Worm (Caenorhabditis elegans) whole organism, late embryonic: ENCODE results near the gene nuc-1.

Experiments
- C08G9.2 ChIP-seq: sonication (generic microtip); optimal IDR thresholded peaks from 2 replicates; lab custom pipeline; 2016; ENCODE audit warnings: mild to moderate bottlenecking, missing genetic modification characterization, moderate library complexity, missing compliant biosample characterization
- C38D4.7 ChIP-seq: fragments of 200-800 bp; sonication (Bioruptor generic); optimal IDR thresholded peaks from 2 replicates; lab custom pipeline; 2018; ENCODE audit warnings: mild to moderate bottlenecking, missing genetic modification characterization, moderate library complexity, missing compliant biosample characterization
- F13H6.1 ChIP-seq: sonication (generic microtip); optimal IDR thresholded peaks from 2 replicates; lab custom pipeline; 2016; ENCODE audit warnings: missing genetic modification characterization, missing compliant biosample characterization
- ahr-1 ChIP-seq: sonication (generic microtip); optimal IDR thresholded peaks from 2 replicates; lab custom pipeline; 2016; ENCODE audit warnings: missing genetic modification characterization, missing compliant biosample characterization
- ceh-14 ChIP-seq: sonication (generic microtip); optimal IDR thresholded peaks from 2 replicates; lab custom pipeline; 2016; ENCODE audit warnings: missing genotype, missing genetic modification characterization, missing compliant biosample characterization
- ceh-19 ChIP-seq: fragments of 200-800 bp; sonication (Bioruptor generic); optimal IDR thresholded peaks from 2 replicates; lab custom pipeline; 2018; ENCODE audit warnings: mild to moderate bottlenecking, missing genetic modification characterization, missing compliant biosample characterization
- ceh-2 ChIP-seq: sonication (generic microtip); optimal IDR thresholded peaks from 2 replicates; lab custom pipeline; 2016; ENCODE audit warnings: missing genotype, missing genetic modification characterization, missing compliant biosample characterization
- ceh-31 ChIP-seq: sonication (generic microtip); optimal IDR thresholded peaks from 2 replicates; lab custom pipeline; 2016; ENCODE audit warnings: missing genetic modification characterization, missing compliant biosample characterization
- ceh-34 ChIP-seq: sonication (generic microtip); optimal IDR thresholded peaks from 2 replicates; lab custom pipeline; 2016; ENCODE audit warnings: mild to moderate bottlenecking, missing genetic modification characterization, missing compliant biosample characterization
- ceh-45 ChIP-seq: fragments of 200-800 bp; sonication (Bioruptor generic); IDR thresholded peaks from 2 replicates; pipeline ENCODE4 v1.3.6; 2022; ENCODE audit warnings: missing genetic modification reagents, missing genetic modification characterization, missing compliant biosample characterization
- ceh-9 ChIP-seq: sonication (generic microtip); optimal IDR thresholded peaks from 2 replicates; lab custom pipeline; 2016; ENCODE audit warnings: mild to moderate bottlenecking, missing genetic modification characterization, inconsistent platforms, missing compliant biosample characterization
- che-1 ChIP-seq: sonication (generic microtip); optimal IDR thresholded peaks from 2 replicates; lab custom pipeline; 2016; ENCODE audit warnings: mild to moderate bottlenecking, missing genetic modification characterization, missing compliant biosample characterization
- dmd-4 ChIP-seq: sonication (generic microtip); optimal IDR thresholded peaks from 2 replicates; lab custom pipeline; 2016; ENCODE audit warnings: borderline replicate concordance, missing genetic modification characterization, missing compliant biosample characterization
- dve-1 ChIP-seq: sonication (generic microtip); optimal IDR thresholded peaks from 2 replicates; lab custom pipeline; 2017; ENCODE audit warnings: antibody characterized with exemption, mild to moderate bottlenecking, missing genetic modification characterization, missing compliant biosample characterization
- elt-2 ChIP-seq: sonication (generic microtip); optimal IDR thresholded peaks from 2 replicates; lab custom pipeline; 2016; ENCODE audit warnings: missing genetic modification reagents, missing genetic modification characterization, missing compliant biosample characterization
- ets-4 ChIP-seq: sonication (generic microtip); optimal IDR thresholded peaks from 2 replicates; lab custom pipeline; 2016; ENCODE audit warnings: missing genetic modification characterization, missing compliant biosample characterization
- fax-1 ChIP-seq: sonication (generic microtip); optimal IDR thresholded peaks from 2 replicates; lab custom pipeline; 2016; ENCODE audit warnings: missing genotype, missing genetic modification characterization, missing compliant biosample characterization
- fkh-6 ChIP-seq: sonication (generic microtip); optimal IDR thresholded peaks from 2 replicates; lab custom pipeline; 2016; ENCODE audit warnings: missing genetic modification characterization, missing compliant biosample characterization
- hlh-13 ChIP-seq: fragments of 200-800 bp; sonication (Bioruptor generic); optimal IDR thresholded peaks from 2 replicates; lab custom pipeline; 2018; ENCODE audit warnings: mild to moderate bottlenecking, missing genetic modification characterization, missing compliant biosample characterization
- hlh-15 ChIP-seq: sonication (generic microtip); optimal IDR thresholded peaks from 2 replicates; lab custom pipeline; 2016; ENCODE audit warnings: missing genetic modification characterization, missing compliant biosample characterization
- hlh-8 ChIP-seq: sonication (generic microtip); optimal IDR thresholded peaks from 2 replicates; lab custom pipeline; 2016; ENCODE audit warnings: missing genotype, missing genetic modification characterization, missing compliant biosample characterization
- lim-6 ChIP-seq: sonication (generic microtip); optimal IDR thresholded peaks from 2 replicates; lab custom pipeline; 2016; ENCODE audit warnings: missing genetic modification characterization, missing compliant biosample characterization
- lin-11 ChIP-seq: fragments of 200-800 bp; sonication (Bioruptor generic); optimal IDR thresholded peaks from 2 replicates; lab custom pipeline; 2018; ENCODE audit warnings: mild to moderate bottlenecking, missing genetic modification characterization, missing compliant biosample characterization
- nhr-232 ChIP-seq: sonication (generic microtip); optimal IDR thresholded peaks from 2 replicates; lab custom pipeline; 2016; ENCODE audit warnings: missing genetic modification characterization, missing compliant biosample characterization
- npax-4 ChIP-seq: sonication (generic microtip); optimal IDR thresholded peaks from 2 replicates; lab custom pipeline; 2016; ENCODE audit warnings: missing genetic modification characterization, missing compliant biosample characterization
- pag-3 ChIP-seq: sonication (generic microtip); optimal IDR thresholded peaks from 2 replicates; lab custom pipeline; 2016; ENCODE audit warnings: missing compliant biosample characterization, missing genetic modification characterization, borderline replicate concordance
- pat-9 ChIP-seq: fragments of 200-800 bp; sonication (Bioruptor generic); optimal IDR thresholded peaks from 2 replicates; lab custom pipeline; 2018; ENCODE audit warnings: mild to moderate bottlenecking, missing genetic modification characterization, moderate library complexity, missing compliant biosample characterization
- pax-1 ChIP-seq: fragments of 150-350 bp; optimal IDR thresholded peaks from 2 replicates; lab custom pipeline; 2014; ENCODE audit warnings: missing biosample characterization, missing genetic modification characterization
- pha-2 ChIP-seq: sonication (generic microtip); optimal IDR thresholded peaks from 2 replicates; lab custom pipeline; 2017; ENCODE audit warnings: mild to moderate bottlenecking, missing genetic modification characterization, missing compliant biosample characterization
- pha-4 ChIP-seq: fragments of 150-350 bp; optimal IDR thresholded peaks from 2 replicates; lab custom pipeline; 2018; ENCODE audit warnings: missing biosample characterization, missing genetic modification reagents, missing genetic modification characterization
- pqm-1 ChIP-seq: sonication (generic microtip); optimal IDR thresholded peaks from 2 replicates; lab custom pipeline; 2016; ENCODE audit warnings: missing genetic modification characterization, missing compliant biosample characterization
- pros-1 ChIP-seq: fragments of 150-350 bp; optimal IDR thresholded peaks from 2 replicates; lab custom pipeline; 2014; ENCODE audit warnings: missing biosample characterization, missing genetic modification reagents, missing genetic modification characterization
- ref-2 ChIP-seq: sonication (generic microtip); optimal IDR thresholded peaks from 2 replicates; lab custom pipeline; 2016; ENCODE audit warnings: missing genetic modification characterization, missing compliant biosample characterization
- sdc-2 ChIP-seq: sonication (generic microtip); optimal IDR thresholded peaks from 2 replicates; lab custom pipeline; 2016; ENCODE audit warnings: missing genotype, missing genetic modification characterization, missing compliant biosample characterization
- sox-2 ChIP-seq: fragments of 200-800 bp; sonication (Bioruptor generic); IDR thresholded peaks from 2 replicates; pipeline ENCODE4 v1.3.6; 2022; ENCODE audit warnings: missing genetic modification reagents, missing genetic modification characterization, missing compliant biosample characterization
- tbx-2 ChIP-seq: sonication (generic microtip); optimal IDR thresholded peaks from 2 replicates; lab custom pipeline; 2016; ENCODE audit warnings: missing genetic modification characterization, missing compliant biosample characterization
- tbx-7 ChIP-seq: sonication (generic microtip); optimal IDR thresholded peaks from 2 replicates; lab custom pipeline; 2016; ENCODE audit warnings: missing genotype, missing genetic modification characterization, missing compliant biosample characterization
- unc-42 ChIP-seq: sonication (generic microtip); optimal IDR thresholded peaks from 2 replicates; lab custom pipeline; 2016; ENCODE audit warnings: missing genotype, missing genetic modification characterization, missing compliant biosample characterization
- unc-55 ChIP-seq: sonication (generic microtip); optimal IDR thresholded peaks from 2 replicates; lab custom pipeline; 2017; ENCODE audit warnings: missing biosample characterization, missing genetic modification reagents, missing genetic modification characterization
- unc-86 ChIP-seq: sonication (generic microtip); optimal IDR thresholded peaks from 2 replicates; lab custom pipeline; 2016; ENCODE audit warnings: missing genetic modification characterization, missing compliant biosample characterization
- zip-5 ChIP-seq: sonication (generic microtip); optimal IDR thresholded peaks from 2 replicates; lab custom pipeline; 2016; ENCODE audit warnings: missing genetic modification characterization, missing compliant biosample characterization
- ztf-16 ChIP-seq: sonication (generic microtip); optimal IDR thresholded peaks from 2 replicates; lab custom pipeline; 2017; ENCODE audit warnings: missing genetic modification characterization, missing compliant biosample characterization

nuc-1 gene

ce11 chrX:9504221-9504620, 35.5 kb upstream of the nuc-1 start:
- no peak for TF ChIP-seq ceh-34 (tag; lab: Kevin White, UChicago)
- TF ChIP-seq ets-4 (tag; lab: Kevin White, UChicago) = no peak
- TF ChIP-seq pag-3 (tag; lab: Kevin White, UChicago) = no peak
- TF ChIP-seq unc-42 = peak; percentile 57

- TF ChIP-seq ceh-19 (GFP tag; lab: Kevin White, UChicago) (no peak), ceh-2 (tag; lab: Kevin White, UChicago) (no peak), elt-2 (tag; lab: Kevin White, UChicago) (no peak), nhr-232 (no peak), lin-11 (no peak), pax-1 (tag; lab: Kevin White, UChicago) (no peak), tbx-2 (tag; lab: Kevin White, UChicago) (peak; percentile 8), ref-2 (tag; lab: Kevin White, UChicago) (peak; percentile 1), pag-3 (tag; lab: Kevin White, UChicago) (no peak), C38D4.7 (GFP tag; lab: Kevin White, UChicago) (no peak), zip-5 (no peak), ceh-31 (tag; lab: Kevin White, UChicago) (peak; percentile 13), fax-1 (tag; lab: Kevin White, UChicago) (no peak), C08G9.2 (no peak)
These were observed 34.8 kb upstream of the nuc-1 start for ce11 chrX:9504911-9505397.

ce11 chrX:9506341-9506740, 33.4 kb upstream of the nuc-1 start:
- TF ChIP-seq hlh-13 (GFP tag; lab: Kevin White, UChicago) (no peak), dve-1 (no peak), sox-2 (GFP tag; lab: Robert Waterston, UW) (no peak), ceh-34 (tag; lab: Kevin White, UChicago) (peak; percentile 37), pha-2 (tag; lab: Kevin White, UChicago) (no peak), pag-3 (tag; lab: Kevin White, UChicago) (no peak), ceh-45 (0 out of 2 replicates have a peak, but pooled peaks have one; percentile 39), unc-42 (peak; percentile 96), npax-4 (tag; lab: Kevin White, UChicago) (no peak), ahr-1 (tag; lab: Kevin White, UChicago) (no peak), fax-1 (tag; lab: Kevin White, UChicago) (no peak), sdc-2 (tag; lab: Kevin White, UChicago) (peak; percentile 3), fkh-6 (tag; lab: Kevin White, UChicago) (peak; percentile 24), unc-55 (GFP tag; lab: Kevin White, UChicago) (no peak), tbx-7 (tag; lab: Kevin White, UChicago) (no peak), ceh-31 (tag; lab: Kevin White, UChicago) (peak; percentile 20), pha-4 (tag; lab: Kevin White, UChicago) (no peak), pat-9 (no peak), ceh-9 (no peak)

DNA sequence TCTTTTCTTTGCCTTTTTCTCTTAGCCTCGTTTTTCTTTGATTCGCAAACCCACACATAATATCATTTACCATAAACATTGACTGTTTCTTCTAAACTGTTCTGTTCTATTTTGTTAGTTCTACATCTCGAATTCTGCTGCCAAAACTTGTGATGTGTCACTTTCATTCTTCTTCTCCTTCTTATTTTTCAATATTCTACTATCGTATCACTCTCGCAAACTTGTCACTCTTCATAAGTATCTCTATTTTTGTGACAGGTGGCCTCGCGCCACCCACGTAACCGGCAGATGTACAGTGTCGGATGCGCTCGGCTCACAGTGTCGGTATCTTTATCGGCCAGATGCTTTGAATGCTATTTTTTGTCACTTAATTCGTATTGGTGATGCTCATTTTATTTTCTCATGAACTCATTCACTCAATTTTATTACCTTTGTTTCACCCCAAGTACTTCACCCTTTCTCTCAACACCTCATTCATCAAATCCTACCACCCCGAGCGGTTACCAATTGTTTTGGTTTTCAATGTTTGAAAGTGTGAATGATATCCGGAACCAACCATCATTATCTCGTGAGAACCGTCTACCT, 31.2 kb upstream of the nuc-1 start:
- TF ChIP-seq C38D4.7 (GFP tag; lab: Kevin White, UChicago) (no peak), che-1 (no peak), lim-6 (tag; lab: Kevin White, UChicago) (no peak)
- TF ChIP-seq, all 69 proteins: peak for 0

- TF ChIP-seq unc-86 (tag; lab: Kevin White, UChicago) (no peak), ceh-14 (tag; lab: Kevin White, UChicago) (no peak), ztf-16 (tag; lab: Kevin White, UChicago) (no peak), hlh-8 (tag; lab: Kevin White, UChicago) (no peak), hlh-15 (tag; lab: Kevin White, UChicago) (no peak), dmd-4 (tag; lab: Kevin White, UChicago) (no peak), F13H6.1 (no peak), pros-1 (no peak), pqm-1 (tag; lab: Kevin White, UChicago) (no peak)
These were observed 30.2 kb upstream of the nuc-1 start for ce11 chrX:9509516-9509915.
